Fruit fly (Drosophila melanogaster): ENCODE results near the gene Cyp4d2.

Gene Cyp4d2

dm6 chrX:2136831-2137452, 38.9 kb upstream of the Cyp4d2 start (continued):
- TF ChIP-seq dati (GFP tag; IDR thresholded peaks at IDR 0.05) (peak; percentile 100), CG31224 (GFP tag; IDR thresholded peaks at IDR 0.05) (peak; percentile 99), CG13775 (GFP tag; optimal IDR thresholded peaks at IDR 0.05) (peak; percentile 100), NC2α (GFP tag; optimal IDR thresholded peaks at IDR 0.05) (peak; percentile 100), dysf (GFP tag; IDR thresholded peaks at IDR 0.05) (peak; percentile 100), wor (GFP tag; IDR thresholded peaks at IDR 0.05) (peak; percentile 100), CG10431 (GFP tag; optimal IDR thresholded peaks at IDR 0.05) (peak; percentile 99), ftz-f1 (GFP tag; optimal IDR thresholded peaks at IDR 0.05) (peak; percentile 94), chinmo (GFP tag; IDR thresholded peaks at IDR 0.05; ENCODE audit: partially characterized antibody) (peak; percentile 97; the same call in 3 of the 4 replicates), CG15479 (GFP tag; optimal IDR thresholded peaks at IDR 0.05) (peak; percentile 79), CG30431 (GFP tag; optimal IDR thresholded peaks at IDR 0.05) (peak; percentile 100), Elba2 (GFP tag; optimal IDR thresholded peaks at IDR 0.05) (peak; percentile 100), CG9437 (GFP tag; optimal IDR thresholded peaks at IDR 0.05) (peak; percentile 94), CG11695 (GFP tag; IDR thresholded peaks at IDR 0.05) (peak; percentile 100), H2.0 (GFP tag; IDR thresholded peaks at IDR 0.05) (peak; percentile 100), wek (GFP tag; optimal IDR thresholded peaks at IDR 0.05) (peak; percentile 98), CG3407 (GFP tag; optimal IDR thresholded peaks at IDR 0.05) (peak; percentile 99), phol (tag; optimal IDR thresholded peaks at IDR 0.05) (peak; percentile 100), CG4707 (GFP tag; optimal IDR thresholded peaks at IDR 0.05) (peak; percentile 99), prd (optimal IDR thresholded peaks at IDR 0.05) (no peak), prd (GFP tag; IDR thresholded peaks at IDR 0.05) (peak; percentile 100), CG12391 (tag; optimal IDR thresholded peaks at IDR 0.05) (peak; percentile 100), CG9932 (GFP tag; IDR thresholded peaks at IDR 0.05) (peak; percentile 100), pita (GFP tag; optimal IDR thresholded peaks at IDR 0.05) (no peak), vvl (GFP tag; IDR thresholded peaks at IDR 0.05) (peak; percentile 100), CG10979 (tag; optimal IDR thresholded peaks at IDR 0.05) (peak; percentile 100), CG13624 (GFP tag; optimal IDR thresholded peaks at IDR 0.05) (peak; percentile 100), CG17912 (GFP tag; optimal IDR thresholded peaks at IDR 0.05) (peak; percentile 100), ro (GFP tag; IDR thresholded peaks at IDR 0.05) (peak; percentile 100), CG9609 (GFP tag; optimal IDR thresholded peaks at IDR 0.05) (peak; percentile 100), fd3F (GFP tag; optimal IDR thresholded peaks at IDR 0.05) (peak; percentile 100), sim (GFP tag; IDR thresholded peaks at IDR 0.05) (peak; percentile 100), CG10267 (tag; optimal IDR thresholded peaks at IDR 0.05) (peak; percentile 99), CG15011 (GFP tag; optimal IDR thresholded peaks at IDR 0.05) (peak; percentile 100), jumu (GFP tag; optimal IDR thresholded peaks at IDR 0.05) (peak; percentile 100), CG3847 (GFP tag; IDR thresholded peaks at IDR 0.05) (peak; percentile 100), dmrt11E (tag; optimal IDR thresholded peaks at IDR 0.05) (peak; percentile 100), amos (GFP tag; IDR thresholded peaks at IDR 0.05; ENCODE audit: partially characterized antibody) (no peak), Optix (GFP tag; IDR thresholded peaks at IDR 0.05) (peak; percentile 100), otp (GFP tag; IDR thresholded peaks at IDR 0.05) (peak; percentile 100), B-H1 (GFP tag; IDR thresholded peaks at IDR 0.05) (peak; percentile 100), CG11085 (GFP tag; IDR thresholded peaks at IDR 0.05) (peak; percentile 100), her (GFP tag; optimal IDR thresholded peaks at IDR 0.05) (peak; percentile 98), Lpt (GFP tag; optimal IDR thresholded peaks at IDR 0.05) (peak; percentile 1), ase (GFP tag; IDR thresholded peaks at IDR 0.05) (peak; percentile 100), ken (GFP tag; IDR thresholded peaks at IDR 0.05) (peak; percentile 100), mam (GFP tag; optimal IDR thresholded peaks at IDR 0.05) (peak; percentile 100), Vsx1 (GFP tag; optimal IDR thresholded peaks at IDR 0.05) (peak; percentile 99), ranshi (GFP tag; IDR thresholded peaks at IDR 0.05) (peak; percentile 100), Mrtf (GFP tag; IDR thresholded peaks at IDR 0.05) (peak; percentile 100), CG7372 (GFP tag; IDR thresholded peaks at IDR 0.05) (peak; percentile 100)

Data from whole organism, embryonic.